Fruit fly (Drosophila melanogaster): ENCODE data around the gene ras.

- no peak for TF ChIP-seq psq (optimal IDR thresholded peaks at IDR 0.05)
- TF ChIP-seq usp (GFP tag; optimal IDR thresholded peaks at IDR 0.05), result no peak
- no peak for TF ChIP-seq EcR (GFP tag; optimal IDR thresholded peaks at IDR 0.05)
Measured at dm6 chrX:10768043-10768674, 23.9 kb downstream of the ras start, which contains the start of the genes Atg8a and BTBD9.

Measured in whole organism.